Worm (Caenorhabditis elegans) whole organism, L4/young adult: ENCODE measurements around the gene hse-5.

Source experiments
- W03F9.2 ChIP-seq: fragments of 150-350 bp; optimal IDR thresholded peaks from 2 replicates; lab custom pipeline; 2014; ENCODE audit warnings: missing biosample characterization, missing genetic modification characterization
- dao-5 ChIP-seq: sonication (generic microtip); optimal IDR thresholded peaks from 2 replicates; lab custom pipeline; 2016; ENCODE audit warnings: missing genotype, missing genetic modification characterization, moderate library complexity, missing compliant biosample characterization
- him-1 ChIP-seq: sonication (generic microtip); optimal IDR thresholded peaks from 2 replicates; lab custom pipeline; 2016; ENCODE audit warnings: missing genotype, missing genetic modification reagents, missing genetic modification characterization, missing compliant biosample characterization

The hse-5 gene

DNA sequence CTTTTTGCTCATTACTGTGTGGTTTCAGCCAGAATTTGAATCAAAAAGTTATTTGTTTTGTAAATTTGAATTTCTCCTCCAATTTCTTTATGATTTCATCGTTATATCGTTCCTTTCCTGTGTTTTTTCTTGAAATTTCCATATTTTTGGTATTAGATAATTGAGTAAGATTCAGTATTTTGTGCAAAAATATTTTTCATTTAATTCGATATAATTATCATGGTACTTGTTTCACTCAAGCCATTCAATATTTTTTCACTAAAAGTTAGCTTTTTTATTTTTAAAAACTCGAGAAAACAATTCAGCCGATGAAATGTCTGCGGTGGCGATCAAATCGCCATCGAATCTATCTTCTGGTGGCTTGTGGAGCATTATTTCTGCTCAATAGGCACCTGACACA is at the start of gene hse-5:
TSS of gene hse-5 (plus strand) at position 301 of the 400 bp plus-strand sequence.
- TF ChIP-seq dao-5 (tag; lab: Kevin White, UChicago) (no peak), W03F9.2 (tag; lab: Kevin White, UChicago) (no peak), him-1 (tag; lab: Kevin White, UChicago) (no peak)

DNA sequence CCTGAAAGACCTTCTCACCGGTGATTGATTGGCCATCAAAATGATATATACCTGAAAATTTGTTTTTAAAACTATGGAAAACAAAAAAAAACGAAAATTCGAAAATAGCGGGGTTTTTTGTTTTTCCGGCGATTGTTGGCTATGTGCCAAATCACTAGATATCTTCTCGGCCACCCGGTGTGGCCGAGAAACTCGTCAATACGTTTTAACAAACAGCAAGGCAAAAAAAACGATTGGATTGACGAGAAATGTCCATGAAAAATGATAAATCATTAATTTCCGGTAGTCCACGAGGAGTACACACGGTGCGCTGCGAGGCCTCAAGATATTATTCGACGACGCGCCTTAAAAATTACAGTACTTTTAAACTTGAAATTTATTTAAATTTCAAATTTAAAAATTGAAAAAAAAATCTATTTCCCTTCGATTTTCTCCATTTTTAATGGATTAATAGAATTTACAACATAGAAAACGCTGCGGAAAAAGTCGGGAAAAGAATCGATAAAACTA is 44.1 kb upstream of the hse-5 start, which contains the start of gene R10E4.11:
TSS of gene R10E4.11 (minus strand) at position 51 of the 510 bp plus-strand sequence.
- TF ChIP-seq him-1 (tag; lab: Kevin White, UChicago) (no peak), W03F9.2 (tag; lab: Kevin White, UChicago) (no peak), dao-5 (tag; lab: Kevin White, UChicago) (no peak)

DNA sequence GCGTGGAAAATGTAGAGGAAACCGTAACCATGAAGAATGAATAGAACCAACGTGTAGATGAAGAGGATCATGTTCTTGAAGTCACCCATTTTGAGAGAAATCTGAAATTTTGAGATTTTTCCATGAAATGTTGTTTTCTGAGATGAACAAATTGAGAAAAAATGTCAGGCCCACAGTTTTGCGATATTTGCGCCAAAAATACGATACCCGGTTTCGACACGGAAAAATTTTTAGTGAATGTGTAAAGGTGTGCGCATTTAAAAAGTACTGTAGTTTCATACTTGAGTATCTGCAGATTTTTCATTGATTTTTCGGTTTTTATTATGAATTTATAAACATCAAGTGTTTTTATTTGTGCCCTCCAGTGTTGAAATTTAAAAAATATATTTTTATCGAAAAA is 42.8 kb upstream of the hse-5 start, which contains the start of gene R10E4.9:
TSS of gene R10E4.9 (minus strand) at position 101 of the 400 bp plus-strand sequence.
- no peak for TF ChIP-seq W03F9.2 (tag; lab: Kevin White, UChicago)
- no peak for TF ChIP-seq dao-5 (tag; lab: Kevin White, UChicago)
- no peak for TF ChIP-seq him-1 (tag; lab: Kevin White, UChicago)

DNA sequence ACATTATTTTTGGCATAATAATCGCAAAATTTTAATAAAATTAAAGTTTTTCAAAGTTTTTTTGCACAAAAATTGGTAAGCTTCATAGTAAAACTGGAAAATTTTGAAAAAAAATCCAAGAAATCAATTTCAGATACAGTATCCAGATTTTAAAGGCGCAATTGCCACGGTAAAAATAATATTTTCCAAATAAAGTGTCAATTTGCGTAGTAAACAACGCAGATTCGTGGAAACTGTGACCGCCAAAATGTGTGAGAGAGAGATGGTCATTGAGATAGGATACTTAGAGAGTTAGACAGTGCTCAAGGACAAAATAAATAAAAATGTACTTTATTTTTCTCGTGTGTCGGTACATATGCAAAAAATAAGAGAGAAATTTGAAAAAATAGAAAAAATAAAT is 42.4 kb upstream of the hse-5 start:
- TF ChIP-seq W03F9.2 (tag; lab: Kevin White, UChicago) = no peak
- TF ChIP-seq dao-5 (tag; lab: Kevin White, UChicago) = no peak
- TF ChIP-seq him-1 (tag; lab: Kevin White, UChicago) = no peak

DNA sequence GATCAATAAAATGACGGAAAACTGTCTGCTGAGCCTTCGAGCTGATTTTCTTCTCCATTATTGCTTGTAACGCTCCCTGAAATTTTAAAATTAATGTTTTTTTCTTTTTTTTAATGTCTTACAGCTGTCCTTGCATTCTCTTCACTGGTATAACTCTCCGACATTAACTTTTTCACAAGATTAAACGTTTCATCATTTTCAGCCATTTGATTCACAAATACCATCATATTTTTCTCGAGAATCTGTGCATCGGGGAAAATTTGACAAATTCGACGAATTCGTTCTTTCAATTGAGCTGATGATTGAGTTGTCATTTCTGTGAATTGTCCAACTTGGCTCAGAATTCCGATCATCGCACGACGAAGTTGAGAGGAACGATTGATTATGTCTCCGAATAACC is 35.8 kb upstream of the hse-5 start:
- TF ChIP-seq dao-5 (tag; lab: Kevin White, UChicago) (no peak), W03F9.2 (tag; lab: Kevin White, UChicago) (no peak), him-1 (tag; lab: Kevin White, UChicago) (no peak)

DNA sequence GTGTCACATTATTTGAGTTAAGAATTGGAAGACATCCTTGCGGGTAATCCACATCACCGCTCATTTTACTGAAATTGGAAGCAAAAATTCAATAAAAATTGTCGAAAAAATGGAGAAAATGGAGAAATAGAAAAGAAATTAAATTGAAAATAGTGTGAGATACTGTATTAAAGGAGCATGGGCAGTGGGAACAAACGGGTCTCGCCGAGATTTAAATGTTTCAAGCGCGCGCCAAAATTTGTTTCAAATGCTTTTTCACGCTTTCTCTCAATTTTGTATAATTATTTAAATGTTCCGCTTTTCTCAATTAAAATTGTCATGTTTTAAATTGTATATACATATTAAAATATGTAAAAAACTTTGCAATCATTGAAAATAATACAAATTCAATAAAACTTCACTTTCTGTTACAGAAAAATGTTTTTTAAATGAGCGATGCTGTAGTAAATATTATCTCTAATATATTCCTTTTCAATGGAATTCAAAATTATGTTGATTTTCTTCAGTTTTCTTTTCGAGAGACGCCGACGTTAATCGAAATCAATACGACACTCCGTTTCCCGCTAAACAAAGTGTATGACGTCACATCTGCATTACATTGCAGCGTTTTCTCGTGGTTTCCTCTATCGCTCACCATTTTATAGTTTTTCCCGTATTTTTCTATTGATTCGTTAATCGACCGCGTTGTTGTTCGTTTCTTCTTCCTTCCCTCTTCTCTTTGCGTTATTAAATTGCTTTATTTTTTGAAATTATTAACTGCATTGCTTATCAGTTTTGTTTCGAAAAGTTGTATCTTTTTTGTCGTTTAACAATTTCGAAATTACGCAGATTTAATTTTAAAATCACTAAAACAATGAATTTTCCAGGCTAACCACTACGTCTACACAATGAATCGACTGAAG is 31.8 kb upstream of the hse-5 start, which contains the start of the genes evl-14 and dcn-1:
TSS of gene evl-14 (minus strand) at position 68 of the 902 bp plus-strand sequence.
TSS of gene dcn-1 (plus strand) at position 852 of the 902 bp plus-strand sequence.
- no peak for TF ChIP-seq dao-5 (tag; lab: Kevin White, UChicago)
- TF ChIP-seq him-1 (tag; lab: Kevin White, UChicago) = no peak
- TF ChIP-seq W03F9.2 (tag; lab: Kevin White, UChicago) = peak; percentile 50

DNA sequence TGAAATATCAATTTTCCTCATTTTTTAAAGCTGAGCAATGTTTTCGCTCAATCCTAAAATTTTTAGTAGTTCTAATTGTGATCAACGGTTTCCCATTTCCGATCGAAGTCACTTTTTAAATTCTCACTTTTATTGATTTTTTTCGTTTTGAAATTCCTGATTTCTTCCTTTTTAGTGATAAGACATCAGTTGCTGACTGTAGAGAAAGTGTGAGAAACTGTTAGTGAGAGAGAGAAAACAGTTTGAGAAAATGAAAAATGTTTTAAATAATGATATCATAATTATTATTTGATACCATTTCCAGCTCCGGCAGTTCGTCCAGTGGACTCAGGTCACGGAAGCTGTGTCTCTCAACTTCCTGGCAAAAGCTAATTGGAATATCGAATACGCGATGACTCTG is 30.6 kb upstream of the hse-5 start:
- TF ChIP-seq him-1 (tag; lab: Kevin White, UChicago) = no peak
- no peak for TF ChIP-seq W03F9.2 (tag; lab: Kevin White, UChicago)
- no peak for TF ChIP-seq dao-5 (tag; lab: Kevin White, UChicago)

DNA sequence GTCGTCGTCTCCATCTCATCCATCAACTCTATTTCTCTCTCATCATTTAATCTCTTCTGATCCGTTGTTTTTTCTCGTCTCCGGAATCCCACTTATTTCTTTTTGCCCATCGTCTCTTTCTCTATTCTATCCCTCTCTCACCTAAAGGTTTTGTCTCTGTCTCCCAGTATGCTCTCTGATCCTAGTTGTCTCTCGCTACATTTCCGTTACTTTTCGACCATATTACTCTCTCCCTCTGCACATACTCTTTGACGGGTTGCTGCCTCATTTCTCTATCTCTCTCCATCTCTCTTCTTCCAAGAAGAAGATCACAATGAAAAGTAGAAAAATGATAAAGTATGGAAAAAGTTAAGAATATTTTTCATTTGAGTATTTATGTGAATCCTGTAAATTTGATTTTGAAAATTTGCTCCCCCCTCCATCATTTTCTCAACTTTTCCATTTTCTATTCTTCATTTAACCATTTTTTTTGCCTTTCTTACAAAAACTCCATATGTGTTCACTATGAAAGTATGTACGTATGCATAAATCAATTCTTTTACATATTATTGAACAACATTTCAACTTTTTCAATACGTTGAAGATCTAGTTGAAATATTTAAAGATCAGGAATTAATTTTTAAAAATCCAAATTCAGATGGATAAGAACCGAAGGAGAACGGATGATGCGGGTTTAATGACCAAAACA is 27.9 kb upstream of the hse-5 start, which contains the start of gene tag-131:
TSS of gene tag-131 (plus strand) at position 638 of the 688 bp plus-strand sequence.
- TF ChIP-seq W03F9.2 (tag; lab: Kevin White, UChicago) (no peak), dao-5 (tag; lab: Kevin White, UChicago) (no peak), him-1 (tag; lab: Kevin White, UChicago) (no peak)

DNA sequence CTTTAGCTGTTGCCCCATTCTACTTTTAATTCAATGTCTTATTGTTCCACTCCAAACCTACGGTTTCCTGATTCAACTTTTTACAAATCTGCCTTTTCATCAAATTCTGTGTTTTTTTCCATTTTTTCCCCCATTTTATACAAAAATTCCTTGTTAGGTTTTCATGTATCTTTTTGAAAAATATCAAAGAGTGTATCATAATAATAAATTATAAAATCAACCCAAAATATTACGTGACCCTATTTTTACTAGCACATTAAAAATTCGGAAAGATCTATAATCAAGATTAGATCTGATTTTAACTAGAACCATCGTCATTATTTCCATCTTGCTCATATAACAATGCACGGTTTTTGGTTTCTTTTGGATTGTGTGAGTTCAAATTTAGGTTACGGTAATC is 25.0 kb upstream of the hse-5 start, which contains the start of gene H38K22.6:
TSS of gene H38K22.6 (plus strand) at position 301 of the 400 bp plus-strand sequence.
- TF ChIP-seq him-1 (tag; lab: Kevin White, UChicago) = no peak
- TF ChIP-seq dao-5 (tag; lab: Kevin White, UChicago) = no peak
- no peak for TF ChIP-seq W03F9.2 (tag; lab: Kevin White, UChicago)

DNA sequence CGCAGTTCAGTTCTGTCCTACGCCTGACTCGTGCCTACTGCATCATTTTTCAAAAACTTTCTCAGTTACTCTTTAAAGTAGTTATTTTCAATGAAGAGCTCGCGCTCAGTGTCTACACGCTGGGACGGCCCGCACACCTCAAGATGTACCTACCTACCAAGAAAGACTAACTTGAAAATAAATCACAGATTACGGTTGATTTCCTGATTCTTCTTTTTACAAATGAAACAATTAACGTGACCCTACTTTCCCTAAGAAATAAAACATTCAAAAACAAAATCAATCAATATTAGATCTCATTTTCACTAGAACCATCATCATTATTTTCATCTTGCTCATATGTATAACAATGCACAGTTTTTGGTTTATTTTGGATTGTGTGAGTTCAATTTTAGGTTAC is 23.7 kb upstream of the hse-5 start, which contains the start of gene H38K22.7:
TSS of gene H38K22.7 (plus strand) at position 301 of the 400 bp plus-strand sequence.
- no peak for TF ChIP-seq W03F9.2 (tag; lab: Kevin White, UChicago)
- TF ChIP-seq dao-5 (tag; lab: Kevin White, UChicago) = no peak

DNA sequence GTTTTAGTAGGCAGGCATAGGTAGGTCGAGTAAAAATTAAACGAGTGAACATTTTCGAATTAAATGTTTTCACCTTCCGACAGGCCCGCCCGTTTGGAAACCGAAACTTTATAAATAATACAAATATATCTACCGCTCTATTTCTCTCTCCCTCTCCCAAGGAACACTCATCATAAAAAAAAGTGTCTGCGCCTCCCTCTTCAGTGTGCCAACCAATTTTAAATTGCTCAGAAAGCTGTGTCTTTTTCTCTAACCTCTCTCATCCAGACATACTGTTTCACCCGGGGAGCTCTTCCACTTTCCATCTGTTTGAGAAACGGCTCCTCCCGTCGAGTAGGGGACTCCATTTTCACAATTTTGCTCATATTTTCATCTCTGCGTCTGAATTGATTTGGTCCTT is 22.0 kb upstream of the hse-5 start:
- TF ChIP-seq dao-5 (tag; lab: Kevin White, UChicago) (no peak), him-1 (tag; lab: Kevin White, UChicago) (no peak), W03F9.2 (tag; lab: Kevin White, UChicago) (no peak)

DNA sequence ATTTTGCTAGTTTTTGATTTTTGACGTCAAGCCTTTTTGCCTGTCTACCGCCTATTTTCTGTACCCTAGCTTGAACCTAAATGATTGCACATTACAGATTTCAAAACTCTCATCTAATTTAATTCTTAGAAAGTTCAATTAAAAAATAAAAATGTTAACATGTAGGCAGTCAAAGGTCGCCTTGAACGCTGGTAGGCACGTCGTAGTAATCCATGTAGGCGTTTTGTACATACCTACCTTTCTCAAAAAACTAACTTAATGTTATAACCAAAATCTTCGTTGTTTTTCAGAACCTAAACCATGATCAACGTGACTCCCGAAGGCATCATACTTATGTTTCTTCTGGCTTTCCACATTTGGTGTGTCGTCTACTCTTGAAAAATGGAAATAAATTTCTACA is 21.3 kb upstream of the hse-5 start, which contains the start of gene H38K22.9:
TSS of gene H38K22.9 (plus strand) at position 301 of the 400 bp plus-strand sequence.
- TF ChIP-seq W03F9.2 (tag; lab: Kevin White, UChicago) (no peak), dao-5 (tag; lab: Kevin White, UChicago) (no peak)
